Worm (Caenorhabditis elegans) whole organism, L1 larva: Measurements from ENCODE around the gene C36E8.6.

Experiments
- aly-2 ChIP-seq: fragments of 150-350 bp; optimal IDR thresholded peaks from 2 replicates; lab custom pipeline; 2014; ENCODE audit warnings: missing biosample characterization, missing genetic modification characterization
- ama-1 ChIP-seq: fragments of 150-350 bp; optimal IDR thresholded peaks from 2 replicates; lab custom pipeline; 2014
- blmp-1 ChIP-seq: fragments of 150-350 bp; optimal IDR thresholded peaks from 2 replicates; lab custom pipeline; 2014; ENCODE audit warnings: missing biosample characterization, missing genetic modification characterization
- ceh-63 ChIP-seq: fragments of 200-800 bp; sonication (Bioruptor generic); optimal IDR thresholded peaks from 2 replicates; lab custom pipeline; 2018; ENCODE audit warnings: mild to moderate bottlenecking, missing genetic modification characterization, missing compliant biosample characterization
- ceh-82 ChIP-seq, 3 experiments: fragments of 150-350 bp in 1 of 3; sonication (generic microtip) in 2 of 3; optimal IDR thresholded peaks; 2 replicates each; lab custom pipeline; 2014 to 2017; ENCODE audit warnings: missing biosample characterization in 3 of 3, missing genetic modification characterization in 3 of 3
- ces-1 ChIP-seq: fragments of 150-350 bp; optimal IDR thresholded peaks from 2 replicates; lab custom pipeline; 2014; ENCODE audit warnings: missing biosample characterization, missing genetic modification reagents, missing genetic modification characterization
- dsc-1 ChIP-seq: sonication (generic microtip); optimal IDR thresholded peaks from 2 replicates; lab custom pipeline; 2016; ENCODE audit warnings: mild to moderate bottlenecking, missing genetic modification characterization, missing compliant biosample characterization
- efl-1 ChIP-seq, 4 experiments: fragments of 150-350 bp; optimal IDR thresholded peaks in 3 of 4; peaks in 1 of 4; 1 replicate in 1 of 4; 2 replicates in 3 of 4; lab custom pipeline; 2014; ENCODE audit warnings: missing biosample characterization in 2 of 4, missing genetic modification characterization in 2 of 4, missing genetic modification reagents in 2 of 4
- egl-27 ChIP-seq, 2 experiments: fragments of 150-350 bp in 1 of 2; sonication (generic microtip); optimal IDR thresholded peaks; 3 replicates each; lab custom pipeline; 2017 to 2018; ENCODE audit warnings: missing biosample characterization in 2 of 2, missing genetic modification characterization in 2 of 2, missing genetic modification reagents in 2 of 2
- ets-5 ChIP-seq: fragments of 200-800 bp; sonication (Bioruptor generic); IDR thresholded peaks from 2 replicates; pipeline ENCODE4 v1.3.6; 2022; ENCODE audit warnings: missing genetic modification characterization, missing compliant biosample characterization
- fkh-4 ChIP-seq: sonication (generic microtip); optimal IDR thresholded peaks from 2 replicates; lab custom pipeline; 2016; ENCODE audit warnings: missing compliant biosample characterization, missing genetic modification characterization, borderline replicate concordance
- fkh-8 ChIP-seq: sonication (generic microtip); optimal IDR thresholded peaks from 2 replicates; lab custom pipeline; 2016; ENCODE audit warnings: mild to moderate bottlenecking, missing genetic modification characterization, missing compliant biosample characterization
- hlh-17 ChIP-seq: fragments of 200-800 bp; sonication (Bioruptor generic); optimal IDR thresholded peaks from 2 replicates; lab custom pipeline; 2018; ENCODE audit warnings: missing genetic modification characterization, mild to moderate bottlenecking, missing compliant biosample characterization, moderate library complexity, borderline replicate concordance
- irx-1 ChIP-seq: sonication (generic microtip); optimal IDR thresholded peaks from 2 replicates; lab custom pipeline; 2016; ENCODE audit warnings: missing genetic modification characterization, missing compliant biosample characterization
- jun-1 ChIP-seq: fragments of 150-350 bp; optimal IDR thresholded peaks from 2 replicates; lab custom pipeline; 2014; ENCODE audit warnings: missing biosample characterization, missing genetic modification reagents, missing genetic modification characterization
- lin-14 ChIP-seq: fragments of 200-800 bp; sonication (Bioruptor generic); optimal IDR thresholded peaks from 2 replicates; lab custom pipeline; 2018; ENCODE audit warnings: mild to moderate bottlenecking, missing genetic modification characterization, moderate library complexity, missing compliant biosample characterization
- lin-35 ChIP-seq, 2 experiments: fragments of 150-350 bp; optimal IDR thresholded peaks; 2 replicates each; lab custom pipeline; 2014; ENCODE audit warnings: missing biosample characterization in 2 of 2, missing genetic modification characterization in 2 of 2, missing genetic modification reagents in 2 of 2
- lin-39 ChIP-seq: fragments of 150-350 bp; optimal IDR thresholded peaks from 2 replicates; lab custom pipeline; 2014; ENCODE audit warnings: missing biosample characterization, missing genetic modification reagents, missing genetic modification characterization
- mep-1 ChIP-seq: fragments of 150-350 bp; optimal IDR thresholded peaks from 2 replicates; lab custom pipeline; 2014; ENCODE audit warnings: missing biosample characterization, missing genetic modification characterization
- nhr-19 ChIP-seq: fragments of 200-800 bp; sonication (Bioruptor generic); conservative IDR thresholded peaks from 2 replicates; pipeline ENCODE4 v1.3.6; 2022; ENCODE audit warnings: missing genetic modification characterization, missing compliant biosample characterization
- nhr-20 ChIP-seq: sonication (generic microtip); optimal IDR thresholded peaks from 2 replicates; lab custom pipeline; 2016; ENCODE audit warnings: mild to moderate bottlenecking, missing genetic modification characterization, missing compliant biosample characterization
- nhr-28 ChIP-seq: fragments of 150-350 bp; optimal IDR thresholded peaks from 2 replicates; lab custom pipeline; 2014; ENCODE audit warnings: missing biosample characterization, missing genetic modification characterization
- nhr-71 ChIP-seq: sonication (generic microtip); optimal IDR thresholded peaks from 2 replicates; lab custom pipeline; 2016; ENCODE audit warnings: mild to moderate bottlenecking, missing genetic modification characterization, moderate library complexity, missing compliant biosample characterization
- nhr-84 ChIP-seq: sonication (generic microtip); optimal IDR thresholded peaks from 2 replicates; lab custom pipeline; 2017; ENCODE audit warnings: missing biosample characterization, missing genetic modification characterization
- rnt-1 ChIP-seq: sonication (generic microtip); optimal IDR thresholded peaks from 2 replicates; lab custom pipeline; 2016; ENCODE audit warnings: mild to moderate bottlenecking, missing genetic modification characterization, moderate library complexity, missing compliant biosample characterization
- skn-1 ChIP-seq: fragments of 150-350 bp; optimal IDR thresholded peaks from 2 replicates; lab custom pipeline; 2014; ENCODE audit warnings: missing biosample characterization, missing genetic modification characterization
- sox-4 ChIP-seq: sonication (generic microtip); optimal IDR thresholded peaks from 2 replicates; lab custom pipeline; 2016; ENCODE audit warnings: missing genetic modification characterization, missing compliant biosample characterization
- sptf-1 ChIP-seq: fragments of 150-350 bp; optimal IDR thresholded peaks from 2 replicates; lab custom pipeline; 2014; ENCODE audit warnings: missing biosample characterization, missing genetic modification characterization
- swsn-7 ChIP-seq: sonication (generic microtip); optimal IDR thresholded peaks from 2 replicates; lab custom pipeline; 2016; ENCODE audit warnings: missing genetic modification characterization, missing compliant biosample characterization
- unc-130 ChIP-seq: fragments of 150-350 bp; optimal IDR thresholded peaks from 2 replicates; lab custom pipeline; 2017; ENCODE audit warnings: missing biosample characterization, missing genetic modification characterization, inconsistent platforms
- unc-30 ChIP-seq: sonication (generic microtip); optimal IDR thresholded peaks from 2 replicates; lab custom pipeline; 2017; ENCODE audit warnings: missing biosample characterization, missing genetic modification characterization
- zip-4 ChIP-seq: fragments of 200-800 bp; sonication (Bioruptor generic); optimal IDR thresholded peaks from 2 replicates; lab custom pipeline; 2018; ENCODE audit warnings: mild to moderate bottlenecking, missing genetic modification characterization, moderate library complexity, missing compliant biosample characterization

Gene C36E8.6

ce11 chrIII:4019801-4020200 is 31.9 kb downstream of the C36E8.6 start, which contains the start of gene snpc-3.4 (continued):
- TF ChIP-seq mep-1 (tag; lab: Kevin White, UChicago), result peak; percentile 88
- TF ChIP-seq sptf-1 (tag; lab: Kevin White, UChicago), result no peak
- TF ChIP-seq aly-2 (tag; lab: Kevin White, UChicago), result peak; percentile 53
- TF ChIP-seq fkh-8, result peak; percentile 57
- peak; percentile 77 to 89 for TF ChIP-seq efl-1 (optimal IDR thresholded peaks at IDR 0.05; lab: Kevin White, UChicago)
- peak; percentile 90 to 98 for TF ChIP-seq efl-1 (GFP tag; optimal IDR thresholded peaks at IDR 0.05 in 1 of 2; lab: Kevin White, UChicago)
- TF ChIP-seq unc-30 (tag; lab: Kevin White, UChicago), result no peak
- peak; percentile 65 for TF ChIP-seq nhr-20 (tag; lab: Kevin White, UChicago)
- peak; percentile 89 to 93 for TF ChIP-seq lin-35 (GFP tag; optimal IDR thresholded peaks at IDR 0.05; lab: Kevin White, UChicago)
- no peak for TF ChIP-seq fkh-4 (tag; lab: Kevin White, UChicago)
- peak; percentile 51 for TF ChIP-seq jun-1 (tag; lab: Kevin White, UChicago)
- no peak for TF ChIP-seq hlh-17 (GFP tag; lab: Kevin White, UChicago)
- peak; percentile 55 for TF ChIP-seq rnt-1 (tag; lab: Kevin White, UChicago)
- no peak for TF ChIP-seq sox-4
- TF ChIP-seq lin-39 (tag; lab: Kevin White, UChicago), result peak; percentile 5
- no peak for TF ChIP-seq ets-5 (GFP tag; lab: Robert Waterston, UW)
- peak; percentile 49 for TF ChIP-seq irx-1 (tag; lab: Kevin White, UChicago)
- peak; percentile 34 for TF ChIP-seq unc-130
- TF ChIP-seq ama-1, result no peak
- TF ChIP-seq swsn-7 (tag; lab: Kevin White, UChicago), result peak; percentile 61
- peak; percentile 55 for TF ChIP-seq nhr-19
- TF ChIP-seq lin-14, result peak; percentile 77

ce11 chrIII:4021866-4022265 is 34.0 kb downstream of the C36E8.6 start, which contains the start of gene tftc-5:
TSS of gene tftc-5 (plus strand) at chrIII:4022166.
- TF ChIP-seq ceh-63 (GFP tag; lab: Kevin White, UChicago), result no peak
- no peak for TF ChIP-seq efl-1 (optimal IDR thresholded peaks at IDR 0.05; lab: Kevin White, UChicago)
- peak in 1 of 2 experiments; percentile 47 for TF ChIP-seq efl-1 (GFP tag; optimal IDR thresholded peaks at IDR 0.05 in 1 of 2; lab: Kevin White, UChicago)

ce11 chrIII:4028061-4028460 is 40.2 kb downstream of the C36E8.6 start, which contains the start of gene T02C12.5:
TSS of gene T02C12.5 (minus strand) at chrIII:4028161.
- TF ChIP-seq nhr-84 (tag; lab: Kevin White, UChicago), result no peak
- TF ChIP-seq ces-1 (GFP tag; lab: Kevin White, UChicago), result no peak
- peak; percentile 40 for TF ChIP-seq dsc-1 (tag; lab: Kevin White, UChicago)

- TF ChIP-seq dsc-1 (tag; lab: Kevin White, UChicago) (no peak), efl-1 (optimal IDR thresholded peaks at IDR 0.05; lab: Kevin White, UChicago) (no peak), efl-1 (GFP tag; optimal IDR thresholded peaks at IDR 0.05 in 1 of 2; lab: Kevin White, UChicago) (peak in 1 of 2 experiments; percentile 72)
Observed at ce11 chrIII:4030839-4031238, 43.0 kb downstream of the C36E8.6 start.

- no peak for TF ChIP-seq nhr-84 (tag; lab: Kevin White, UChicago)
- TF ChIP-seq ceh-82 (tag; optimal IDR thresholded peaks at IDR 0.05; lab: Kevin White, UChicago), result peak in 1 of 3 experiments; percentile 30
- TF ChIP-seq egl-27 (tag; optimal IDR thresholded peaks at IDR 0.05; lab: Kevin White, UChicago), result peak in 1 of 2 experiments; percentile 19
- TF ChIP-seq nhr-71, result peak; percentile 18
- no peak for TF ChIP-seq nhr-28 (tag; lab: Kevin White, UChicago)
- TF ChIP-seq blmp-1, result peak; percentile 1
- TF ChIP-seq lin-14, result peak; percentile 62
- peak; percentile 44 for TF ChIP-seq skn-1 (tag; lab: Kevin White, UChicago)
- peak; percentile 34 for TF ChIP-seq zip-4 (GFP tag; lab: Kevin White, UChicago)
Observed at ce11 chrIII:4034984-4035383, 47.1 kb downstream of the C36E8.6 start.
